Worm (Caenorhabditis elegans) whole organism, L4 larva: Measurements from ENCODE around the gene lido-2.
A peak's percentile ranks its signal among the peaks of the same experiment; 100 is the strongest.

Source experiments
- F10B5.3 ChIP-seq: sonication (generic microtip); optimal IDR thresholded peaks from 2 replicates; lab custom pipeline; 2016; ENCODE audit warnings: mild to moderate bottlenecking, missing genetic modification characterization, missing compliant biosample characterization
- F37D6.2 ChIP-seq: sonication (generic microtip); optimal IDR thresholded peaks from 2 replicates; lab custom pipeline; 2016; ENCODE audit warnings: mild to moderate bottlenecking, missing genetic modification characterization, missing compliant biosample characterization
- F44E2.7 ChIP-seq: fragments of 200-800 bp; sonication (Bioruptor generic); IDR thresholded peaks from 2 replicates; pipeline ENCODE4 v2.1.2; 2022; ENCODE audit warnings: missing genetic modification characterization, missing compliant biosample characterization
- Y75B8A.6 ChIP-seq: fragments of 200-800 bp; sonication (Bioruptor generic); IDR thresholded peaks from 2 replicates; pipeline ENCODE4 v1.3.6; 2022; ENCODE audit warnings: missing genetic modification reagents, missing genetic modification characterization, missing compliant biosample characterization
- ZK337.2 ChIP-seq: fragments of 200-800 bp; sonication (Bioruptor generic); IDR thresholded peaks from 2 replicates; pipeline ENCODE4 v1.3.6; 2022; ENCODE audit warnings: missing genetic modification reagents, missing genetic modification characterization, missing compliant biosample characterization
- aha-1 ChIP-seq: fragments of 150-350 bp; peaks from one replicate; lab custom pipeline; 2014; ENCODE audit warnings: missing biosample characterization, missing genetic modification characterization
- ama-1 ChIP-seq: fragments of 150-350 bp; optimal IDR thresholded peaks from 2 replicates; lab custom pipeline; 2014; ENCODE audit warnings: inconsistent platforms, mixed read lengths
- ceh-32 ChIP-seq: sonication (generic microtip); optimal IDR thresholded peaks from 2 replicates; lab custom pipeline; 2016; ENCODE audit warnings: mild to moderate bottlenecking, missing genetic modification characterization, missing compliant biosample characterization; ENCODE audit not compliant: poor library complexity
- ceh-44 ChIP-seq: fragments of 200-800 bp; sonication (Bioruptor generic); IDR thresholded peaks from 2 replicates; pipeline ENCODE4 v1.3.6; 2022; ENCODE audit warnings: missing genetic modification reagents, missing genetic modification characterization, missing compliant biosample characterization
- daf-16 ChIP-seq, 3 experiments: sonication (generic microtip); optimal IDR thresholded peaks; 2 replicates each; lab custom pipeline; 2016 to 2017; ENCODE audit warnings: missing genetic modification characterization in 3 of 3, missing genetic modification reagents in 3 of 3, mild to moderate bottlenecking in 2 of 3, missing compliant biosample characterization in 2 of 3, missing biosample characterization in 1 of 3, moderate library complexity in 1 of 3
- daf-19 ChIP-seq: fragments of 200-800 bp; sonication (Bioruptor generic); conservative IDR thresholded peaks from 2 replicates; pipeline ENCODE4 v1.3.6; 2022; ENCODE audit warnings: missing genetic modification characterization, missing compliant biosample characterization
- dmd-6 ChIP-seq: fragments of 200-800 bp; sonication (Bioruptor generic); IDR thresholded peaks from 2 replicates; pipeline ENCODE4 v1.3.6; 2022; ENCODE audit warnings: missing genetic modification reagents, missing genetic modification characterization, missing compliant biosample characterization
- dpl-1 ChIP-seq: fragments of 150-350 bp; optimal IDR thresholded peaks from 2 replicates; lab custom pipeline; 2014; ENCODE audit warnings: missing biosample characterization, missing genetic modification reagents, missing genetic modification characterization
- dve-1 ChIP-seq: sonication (generic microtip); optimal IDR thresholded peaks from 2 replicates; lab custom pipeline; 2017; ENCODE audit warnings: antibody characterized with exemption, mild to moderate bottlenecking, missing genetic modification characterization, missing compliant biosample characterization; ENCODE audit not compliant: insufficient read depth
- egl-27 ChIP-seq: sonication (generic microtip); optimal IDR thresholded peaks from 3 replicates; lab custom pipeline; 2017; ENCODE audit warnings: missing biosample characterization, missing genetic modification reagents, missing genetic modification characterization
- fkh-10 ChIP-seq: fragments of 150-350 bp; optimal IDR thresholded peaks from 2 replicates; lab custom pipeline; 2014; ENCODE audit warnings: missing biosample characterization, missing genetic modification reagents, missing genetic modification characterization
- hif-1 ChIP-seq, 2 experiments: sonication (generic microtip); optimal IDR thresholded peaks; 2 replicates each; lab custom pipeline; 2016 to 2017; ENCODE audit warnings: missing compliant biosample characterization in 2 of 2, missing genetic modification characterization in 2 of 2, missing genetic modification reagents in 2 of 2, missing genotype in 2 of 2, mild to moderate bottlenecking in 1 of 2
- hlh-30 ChIP-seq: sonication (generic microtip); optimal IDR thresholded peaks from 2 replicates; lab custom pipeline; 2017; ENCODE audit warnings: antibody characterized with exemption, mild to moderate bottlenecking, missing genetic modification characterization, missing compliant biosample characterization; ENCODE audit not compliant: insufficient read depth
- lin-15B ChIP-seq: fragments of 150-350 bp; sonication (generic microtip); optimal IDR thresholded peaks from 3 replicates; lab custom pipeline; 2014; ENCODE audit warnings: missing biosample characterization, missing genetic modification characterization
- lin-39 ChIP-seq: fragments of 150-350 bp; optimal IDR thresholded peaks from 2 replicates; lab custom pipeline; 2014; ENCODE audit warnings: missing biosample characterization, missing genetic modification reagents, missing genetic modification characterization
- lir-3 ChIP-seq: sonication (generic microtip); optimal IDR thresholded peaks from 2 replicates; lab custom pipeline; 2016; ENCODE audit warnings: mild to moderate bottlenecking, missing genetic modification characterization, missing compliant biosample characterization
- lsy-2 ChIP-seq, 2 experiments: fragments of 150-350 bp in 1 of 2; sonication (generic microtip) in 1 of 2; optimal IDR thresholded peaks; 2 replicates each; lab custom pipeline; 2014 to 2017; ENCODE audit warnings: missing biosample characterization in 2 of 2, missing genetic modification characterization in 2 of 2
- madf-5 ChIP-seq, 2 experiments: fragments of 200-800 bp; sonication (Bioruptor generic); IDR thresholded peaks; 2 replicates each; pipeline ENCODE4 v1.3.6; 2022; ENCODE audit warnings: missing compliant biosample characterization in 2 of 2, missing genetic modification characterization in 2 of 2
- madf-9 ChIP-seq: fragments of 200-800 bp; sonication (Bioruptor generic); conservative IDR thresholded peaks from 2 replicates; pipeline ENCODE4 v1.3.6; 2022; ENCODE audit warnings: missing genetic modification reagents, missing genetic modification characterization, missing compliant biosample characterization
- mdl-1 ChIP-seq, 2 experiments: fragments of 150-350 bp in 1 of 2; sonication (generic microtip) in 1 of 2; optimal IDR thresholded peaks; 2 replicates each; lab custom pipeline; 2014 to 2017; ENCODE audit warnings: missing biosample characterization in 2 of 2, missing genetic modification characterization in 2 of 2
- mep-1 ChIP-seq: fragments of 150-350 bp; sonication (generic microtip); optimal IDR thresholded peaks from 3 replicates; lab custom pipeline; 2014; ENCODE audit warnings: missing biosample characterization, missing genetic modification characterization
- mes-2 ChIP-seq: sonication (generic microtip); optimal IDR thresholded peaks from 2 replicates; lab custom pipeline; 2016; ENCODE audit warnings: missing genotype, mild to moderate bottlenecking, missing genetic modification characterization, missing compliant biosample characterization; ENCODE audit not compliant: poor library complexity, severe bottlenecking
- mxl-2 ChIP-seq: fragments of 200-800 bp; sonication (Bioruptor generic); conservative IDR thresholded peaks from 2 replicates; pipeline ENCODE4 v1.3.6; 2022; ENCODE audit warnings: missing genetic modification reagents, missing genetic modification characterization, missing compliant biosample characterization
- mxl-3 ChIP-seq: fragments of 200-800 bp; sonication (Bioruptor generic); optimal IDR thresholded peaks from 2 replicates; lab custom pipeline; 2018; ENCODE audit warnings: mild to moderate bottlenecking, missing genetic modification characterization, missing compliant biosample characterization
- nhr-11 ChIP-seq: fragments of 150-350 bp; optimal IDR thresholded peaks from 2 replicates; lab custom pipeline; 2014; ENCODE audit warnings: missing biosample characterization, missing genetic modification characterization
- nhr-28 ChIP-seq: fragments of 150-350 bp; optimal IDR thresholded peaks from 2 replicates; lab custom pipeline; 2014; ENCODE audit warnings: missing biosample characterization, missing genetic modification characterization
- nhr-41 ChIP-seq: fragments of 200-800 bp; sonication (Bioruptor generic); IDR thresholded peaks from 2 replicates; pipeline ENCODE4 v1.3.6; 2022; ENCODE audit warnings: missing genetic modification reagents, missing genetic modification characterization, missing compliant biosample characterization
- pha-4 ChIP-seq, 2 experiments: fragments of 150-350 bp in 1 of 2; fragments of 200-800 bp in 1 of 2; sonication (Bioruptor generic) in 1 of 2; IDR thresholded peaks in 1 of 2; optimal IDR thresholded peaks in 1 of 2; 2 replicates each; pipeline versions ENCODE4 v1.3.6 to Lab custom; 2014 to 2022; ENCODE audit warnings: missing genetic modification characterization in 2 of 2, missing genetic modification reagents in 2 of 2, missing biosample characterization in 1 of 2, missing compliant biosample characterization in 1 of 2
- php-3 ChIP-seq: fragments of 200-800 bp; sonication (Bioruptor generic); IDR thresholded peaks from 2 replicates; pipeline ENCODE4 v1.3.6; 2022; ENCODE audit warnings: missing genetic modification reagents, missing genetic modification characterization, missing compliant biosample characterization
- pqm-1 ChIP-seq: sonication (generic microtip); optimal IDR thresholded peaks from 2 replicates; lab custom pipeline; 2017; ENCODE audit warnings: missing biosample characterization, missing genetic modification characterization
- rbr-2 ChIP-seq: sonication (generic microtip); optimal IDR thresholded peaks from 2 replicates; lab custom pipeline; 2016; ENCODE audit warnings: missing genotype, missing genetic modification characterization, missing compliant biosample characterization
- set-16 ChIP-seq: fragments of 200-800 bp; sonication (Bioruptor generic); IDR thresholded peaks from 2 replicates; pipeline ENCODE4 v1.3.6; 2022; ENCODE audit warnings: missing genetic modification reagents, missing genetic modification characterization, missing compliant biosample characterization
- spr-3 ChIP-seq: fragments of 200-800 bp; sonication (Bioruptor generic); optimal IDR thresholded peaks from 2 replicates; lab custom pipeline; 2018; ENCODE audit warnings: mild to moderate bottlenecking, missing genetic modification characterization, missing compliant biosample characterization
- tag-97 ChIP-seq: fragments of 200-800 bp; sonication (Bioruptor generic); IDR thresholded peaks from 2 replicates; pipeline ENCODE4 v1.3.6; 2022; ENCODE audit warnings: missing genetic modification characterization, missing compliant biosample characterization
- tra-1 ChIP-seq: fragments of 200-800 bp; sonication (Bioruptor generic); IDR thresholded peaks from 2 replicates; pipeline ENCODE4 v1.3.6; 2022; ENCODE audit warnings: missing genetic modification reagents, missing genetic modification characterization, missing compliant biosample characterization
- unc-62 ChIP-seq, 3 experiments: fragments of 150-350 bp in 1 of 3; sonication (generic microtip); optimal IDR thresholded peaks in 2 of 3; peaks in 1 of 3; 1 replicate in 1 of 3; 2 replicates in 2 of 3; lab custom pipeline; 2014 to 2017; ENCODE audit warnings: missing biosample characterization in 3 of 3, missing genetic modification characterization in 3 of 3, missing genetic modification reagents in 3 of 3, missing genotype in 1 of 3
- zfp-2 ChIP-seq: sonication (generic microtip); optimal IDR thresholded peaks from 2 replicates; lab custom pipeline; 2016; ENCODE audit warnings: mild to moderate bottlenecking, missing genetic modification characterization, missing compliant biosample characterization
- zip-11 ChIP-seq: fragments of 200-800 bp; sonication (Bioruptor generic); IDR thresholded peaks from 2 replicates; pipeline ENCODE4 v1.3.6; 2022; ENCODE audit warnings: missing genetic modification characterization, missing compliant biosample characterization
- ztf-7 ChIP-seq: fragments of 150-350 bp; optimal IDR thresholded peaks from 2 replicates; lab custom pipeline; 2014; ENCODE audit warnings: missing biosample characterization, missing genetic modification characterization

The lido-2 gene

ce11 chrX:17072088-17072487 is 28.5 kb downstream of the lido-2 start, which contains the start of gene C30G4.4:
TSS of gene C30G4.4 (minus strand) at chrX:17072188.
- TF ChIP-seq egl-27 (no peak), tra-1 (GFP tag; lab: Robert Waterston, UW) (no peak), ceh-32 (tag; lab: Kevin White, UChicago) (no peak)

DNA sequence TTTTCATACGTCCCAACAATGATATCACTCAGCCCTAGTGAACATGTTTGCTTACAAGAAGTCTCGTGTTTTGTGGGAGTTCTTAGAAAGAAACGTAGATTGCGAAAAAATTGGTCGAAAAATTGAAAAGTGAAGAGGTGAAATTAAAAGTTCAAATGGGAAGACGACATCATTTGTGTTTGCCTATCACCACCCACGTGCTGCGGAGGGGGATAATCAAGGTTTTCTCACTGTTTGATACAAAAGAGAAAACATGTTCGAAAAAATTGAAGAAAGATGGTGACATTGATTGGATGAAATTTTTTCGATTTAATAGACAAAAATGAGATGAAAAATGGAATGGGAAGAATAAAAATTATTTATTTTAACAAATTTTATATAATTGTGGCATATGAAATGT is 30.1 kb downstream of the lido-2 start:
- TF ChIP-seq mxl-3 (GFP tag; lab: Kevin White, UChicago), result peak; percentile 55
- TF ChIP-seq Y75B8A.6 (GFP tag; lab: Robert Waterston, UW), result no peak
- TF ChIP-seq nhr-11 (tag; lab: Kevin White, UChicago), result no peak
- TF ChIP-seq hlh-30 (tag; lab: Kevin White, UChicago), result peak; percentile 30
- peak; percentile 17; the same call in 1 of the 2 replicates for TF ChIP-seq dmd-6 (GFP tag; lab: Robert Waterston, UW)
- peak in 1 of 2 experiments; percentile 26 for TF ChIP-seq mdl-1 (tag; optimal IDR thresholded peaks at IDR 0.05; lab: Kevin White, UChicago)
- TF ChIP-seq, all 104 proteins: peak for 4

ce11 chrX:17066937-17067336 is 33.6 kb downstream of the lido-2 start:
- TF ChIP-seq lsy-2 (tag; optimal IDR thresholded peaks at IDR 0.05; lab: Kevin White, UChicago) (no peak), hlh-30 (tag; lab: Kevin White, UChicago) (peak; percentile 65), F37D6.2 (tag; lab: Kevin White, UChicago) (no peak), lin-15B (tag; lab: Kevin White, UChicago) (no peak), F10B5.3 (tag; lab: Kevin White, UChicago) (no peak), fkh-10 (GFP tag; lab: Kevin White, UChicago) (no peak), lir-3 (tag; lab: Kevin White, UChicago) (no peak), dpl-1 (GFP tag; lab: Kevin White, UChicago) (no peak), nhr-41 (no peak), pha-4 (GFP tag; IDR thresholded peaks at IDR 0.05; lab: Robert Waterston, UW) (no peak), pha-4 (tag; optimal IDR thresholded peaks at IDR 0.05; lab: Kevin White, UChicago) (no peak), zfp-2 (tag; lab: Kevin White, UChicago) (no peak), dve-1 (tag; lab: Kevin White, UChicago) (peak; percentile 67), ceh-44 (no peak), ztf-7 (tag; lab: Kevin White, UChicago) (no peak), pqm-1 (tag; lab: Kevin White, UChicago) (peak; percentile 68), rbr-2 (tag; lab: Kevin White, UChicago) (no peak), F44E2.7 (no peak), zip-11 (GFP tag; lab: Robert Waterston, UW) (no peak), hif-1 (tag; optimal IDR thresholded peaks at IDR 0.05; lab: Kevin White, UChicago) (no peak), tag-97 (GFP tag; lab: Robert Waterston, UW) (no peak), spr-3 (no peak), ZK337.2 (GFP tag; lab: Robert Waterston, UW) (no peak), madf-5 (GFP tag; IDR thresholded peaks at IDR 0.05; lab: Robert Waterston, UW) (no peak), nhr-28 (tag; lab: Kevin White, UChicago) (peak; percentile 51), mxl-2 (no peak), dmd-6 (GFP tag; lab: Robert Waterston, UW) (peak; percentile 72), unc-62 (GFP tag; optimal IDR thresholded peaks at IDR 0.05 in 1 of 2; lab: Kevin White, UChicago) (peak in 1 of 2 experiments; percentile 71), unc-62 (tag; optimal IDR thresholded peaks at IDR 0.05; lab: Kevin White, UChicago) (no peak), mdl-1 (tag; optimal IDR thresholded peaks at IDR 0.05; lab: Kevin White, UChicago) (peak in 1 of 2 experiments; percentile 32), mep-1 (tag; lab: Kevin White, UChicago) (no peak), madf-9 (no peak), ceh-32 (tag; lab: Kevin White, UChicago) (no peak), set-16 (GFP tag; lab: Robert Waterston, UW) (no peak), daf-19 (no peak), aha-1 (tag; lab: Kevin White, UChicago) (no peak), lin-39 (tag; lab: Kevin White, UChicago) (no peak), daf-16 (GFP tag; optimal IDR thresholded peaks at IDR 0.05; lab: Kevin White, UChicago) (no peak), daf-16 (tag; optimal IDR thresholded peaks at IDR 0.05; lab: Kevin White, UChicago) (peak; percentile 77), php-3 (GFP tag; lab: Robert Waterston, UW) (0 out of 2 replicates have a peak, but pooled peaks have one; percentile 37), ama-1 (no peak), nhr-11 (tag; lab: Kevin White, UChicago) (no peak), mes-2 (tag; lab: Kevin White, UChicago) (no peak)
